Worm (Caenorhabditis elegans) whole organism, L3 larva: ENCODE results near the gene gba-2.

ENCODE experiments used
- R02D3.7 ChIP-seq: fragments of 150-350 bp; optimal IDR thresholded peaks from 2 replicates; lab custom pipeline; 2014; ENCODE audit warnings: missing biosample characterization, missing genetic modification characterization
- ZK546.5 ChIP-seq: sonication (generic microtip); optimal IDR thresholded peaks from 2 replicates; lab custom pipeline; 2017; ENCODE audit warnings: missing biosample characterization, missing genetic modification characterization
- aly-2 ChIP-seq: fragments of 150-350 bp; optimal IDR thresholded peaks from 2 replicates; lab custom pipeline; 2014; ENCODE audit warnings: missing biosample characterization, missing genetic modification characterization
- ama-1 ChIP-seq: fragments of 150-350 bp; optimal IDR thresholded peaks from 2 replicates; lab custom pipeline; 2018
- ceh-16 ChIP-seq: sonication (generic microtip); optimal IDR thresholded peaks from 2 replicates; lab custom pipeline; 2017; ENCODE audit warnings: missing biosample characterization, missing genetic modification characterization
- ceh-28 ChIP-seq: fragments of 150-350 bp; optimal IDR thresholded peaks from 2 replicates; lab custom pipeline; 2014; ENCODE audit warnings: missing biosample characterization, missing genetic modification reagents, missing genetic modification characterization
- ceh-9 ChIP-seq: sonication (generic microtip); optimal IDR thresholded peaks from 2 replicates; lab custom pipeline; 2018; ENCODE audit warnings: missing biosample characterization, missing genetic modification characterization
- egl-5 ChIP-seq: fragments of 150-350 bp; optimal IDR thresholded peaks from 2 replicates; lab custom pipeline; 2017; ENCODE audit warnings: missing biosample characterization, missing genetic modification reagents, missing genetic modification characterization, inconsistent platforms
- elt-1 ChIP-seq: fragments of 150-350 bp; optimal IDR thresholded peaks from 2 replicates; lab custom pipeline; 2014; ENCODE audit warnings: missing biosample characterization, missing genetic modification characterization
- elt-2 ChIP-seq: sonication (generic microtip); optimal IDR thresholded peaks from 2 replicates; lab custom pipeline; 2016; ENCODE audit warnings: missing genetic modification reagents, mild to moderate bottlenecking, missing genetic modification characterization, missing compliant biosample characterization
- eor-1 ChIP-seq, 2 experiments: fragments of 150-350 bp; optimal IDR thresholded peaks; 2 replicates each; lab custom pipeline; 2014 to 2018; ENCODE audit warnings: missing biosample characterization in 2 of 2, missing genetic modification characterization in 2 of 2
- fkh-10 ChIP-seq: sonication (generic microtip); optimal IDR thresholded peaks from 2 replicates; lab custom pipeline; 2017; ENCODE audit warnings: missing biosample characterization, missing genetic modification reagents, missing genetic modification characterization
- fos-1 ChIP-seq: fragments of 150-350 bp; optimal IDR thresholded peaks from 2 replicates; lab custom pipeline; 2014; ENCODE audit warnings: missing biosample characterization, missing genetic modification characterization
- hmg-11 ChIP-seq: sonication (generic microtip); optimal IDR thresholded peaks from 2 replicates; lab custom pipeline; 2016; ENCODE audit warnings: missing genetic modification characterization, missing compliant biosample characterization
- jun-1 ChIP-seq: fragments of 150-350 bp; optimal IDR thresholded peaks from 2 replicates; lab custom pipeline; 2014; ENCODE audit warnings: missing biosample characterization, missing genetic modification reagents, missing genetic modification characterization
- lin-15B ChIP-seq: fragments of 150-350 bp; optimal IDR thresholded peaks from 2 replicates; lab custom pipeline; 2014; ENCODE audit warnings: missing biosample characterization, missing genetic modification characterization
- lin-39 ChIP-seq: fragments of 150-350 bp; optimal IDR thresholded peaks from 2 replicates; lab custom pipeline; 2018; ENCODE audit warnings: missing biosample characterization, missing genetic modification reagents, missing genetic modification characterization
- nfya-1 ChIP-seq: sonication (generic microtip); optimal IDR thresholded peaks from 2 replicates; lab custom pipeline; 2017; ENCODE audit warnings: missing genetic modification characterization, mild to moderate bottlenecking, missing compliant biosample characterization, antibody characterized with exemption, moderate library complexity; ENCODE audit not compliant: insufficient read depth
- nhr-11 ChIP-seq: fragments of 150-350 bp; optimal IDR thresholded peaks from 2 replicates; lab custom pipeline; 2014; ENCODE audit warnings: missing biosample characterization, missing genetic modification characterization
- nhr-12 ChIP-seq: fragments of 150-350 bp; optimal IDR thresholded peaks from 2 replicates; lab custom pipeline; 2014; ENCODE audit warnings: missing biosample characterization, missing genetic modification characterization
- nhr-237 ChIP-seq: fragments of 150-350 bp; optimal IDR thresholded peaks from 2 replicates; lab custom pipeline; 2014; ENCODE audit warnings: missing biosample characterization, missing genetic modification characterization
- nhr-25 ChIP-seq: sonication (generic microtip); optimal IDR thresholded peaks from 2 replicates; lab custom pipeline; 2017; ENCODE audit warnings: missing biosample characterization, missing genetic modification characterization
- nhr-28 ChIP-seq: fragments of 150-350 bp; optimal IDR thresholded peaks from 2 replicates; lab custom pipeline; 2014; ENCODE audit warnings: missing biosample characterization, missing genetic modification characterization
- nhr-43 ChIP-seq: sonication (generic microtip); optimal IDR thresholded peaks from 2 replicates; lab custom pipeline; 2016; ENCODE audit warnings: mild to moderate bottlenecking, missing genetic modification characterization, missing compliant biosample characterization; ENCODE audit not compliant: poor library complexity, severe bottlenecking
- nhr-76 ChIP-seq: fragments of 150-350 bp; sonication (generic microtip); optimal IDR thresholded peaks from 5 replicates; lab custom pipeline; 2014; ENCODE audit warnings: missing biosample characterization, missing genetic modification characterization
- nhr-77 ChIP-seq: fragments of 150-350 bp; optimal IDR thresholded peaks from 2 replicates; lab custom pipeline; 2014; ENCODE audit warnings: missing biosample characterization, missing genetic modification characterization
- pha-4 ChIP-seq: fragments of 150-350 bp; optimal IDR thresholded peaks from 2 replicates; lab custom pipeline; 2014; ENCODE audit warnings: missing biosample characterization, missing genetic modification reagents, missing genetic modification characterization
- pqm-1 ChIP-seq: fragments of 150-350 bp; optimal IDR thresholded peaks from 2 replicates; lab custom pipeline; 2017; ENCODE audit warnings: missing biosample characterization, missing genetic modification characterization, inconsistent platforms
- sea-2 ChIP-seq: fragments of 150-350 bp; sonication (generic microtip); optimal IDR thresholded peaks from 4 replicates; lab custom pipeline; 2014; ENCODE audit warnings: missing biosample characterization, missing genetic modification reagents, missing genetic modification characterization
- skn-1 ChIP-seq: fragments of 150-350 bp; optimal IDR thresholded peaks from 2 replicates; lab custom pipeline; 2014; ENCODE audit warnings: missing biosample characterization, missing genetic modification characterization
- snpc-4 ChIP-seq: fragments of 150-350 bp; optimal IDR thresholded peaks from 2 replicates; lab custom pipeline; 2014; ENCODE audit warnings: missing biosample characterization, missing genetic modification characterization
- tbx-2 ChIP-seq: sonication (generic microtip); optimal IDR thresholded peaks from 2 replicates; lab custom pipeline; 2016; ENCODE audit warnings: mild to moderate bottlenecking, missing genetic modification characterization, missing compliant biosample characterization
- unc-62 ChIP-seq: fragments of 150-350 bp; sonication (generic microtip); optimal IDR thresholded peaks from 4 replicates; lab custom pipeline; 2014; ENCODE audit warnings: missing biosample characterization, missing genetic modification reagents, missing genetic modification characterization
- ztf-11 ChIP-seq: fragments of 150-350 bp; optimal IDR thresholded peaks from 2 replicates; lab custom pipeline; 2014; ENCODE audit warnings: missing biosample characterization, missing genetic modification characterization
- ztf-4 ChIP-seq: fragments of 150-350 bp; optimal IDR thresholded peaks from 2 replicates; lab custom pipeline; 2014; ENCODE audit warnings: missing biosample characterization, missing genetic modification characterization

The gba-2 gene

ce11 chrII:2176688-2177087 lies 9.5 kb downstream of the gba-2 start, which contains the start of gene gba-1:
gba-1 (plus strand) TSS chrII:2176741.
- TF ChIP-seq elt-1 (tag; lab: Kevin White, UChicago): no peak
- peak; percentile 79 for TF ChIP-seq elt-2 (tag; lab: Kevin White, UChicago)
- no peak for TF ChIP-seq fos-1 (tag; lab: Kevin White, UChicago)
- TF ChIP-seq pha-4 (tag; lab: Kevin White, UChicago): peak; percentile 19
- TF ChIP-seq nhr-25: no peak
- TF ChIP-seq jun-1: no peak
- no peak for TF ChIP-seq unc-62 (GFP tag; lab: Kevin White, UChicago)
- TF ChIP-seq nhr-43 (tag; lab: Kevin White, UChicago): no peak
- peak; percentile 57 for TF ChIP-seq pqm-1 (tag; lab: Kevin White, UChicago)
- TF ChIP-seq nhr-76: no peak
- TF ChIP-seq egl-5 (tag; lab: Kevin White, UChicago): no peak
- no peak for TF ChIP-seq skn-1 (tag; lab: Kevin White, UChicago)

- TF ChIP-seq ZK546.5 (tag; lab: Kevin White, UChicago) (no peak), ceh-28 (tag; lab: Kevin White, UChicago) (no peak), nhr-43 (tag; lab: Kevin White, UChicago) (no peak), lin-15B (tag; lab: Kevin White, UChicago) (no peak), snpc-4 (no peak), ztf-4 (no peak)
Observed at ce11 chrII:2175367-2175766, 10.9 kb downstream of the gba-2 start, which contains the start of gene C33C12.7. C33C12.7 (minus strand) TSS chrII:2175467.

ce11 chrII:2170085-2170484 lies 16.1 kb downstream of the gba-2 start, which contains the start of gene C33C12.12:
C33C12.12 (minus strand) TSS chrII:2170185.
- TF ChIP-seq ceh-16 (no peak), fkh-10 (GFP tag; lab: Kevin White, UChicago) (no peak), egl-5 (tag; lab: Kevin White, UChicago) (no peak), nhr-28 (tag; lab: Kevin White, UChicago) (no peak), nhr-11 (tag; lab: Kevin White, UChicago) (no peak), tbx-2 (tag; lab: Kevin White, UChicago) (no peak), eor-1 (tag; optimal IDR thresholded peaks at IDR 0.05; lab: Kevin White, UChicago) (no peak), hmg-11 (tag; lab: Kevin White, UChicago) (no peak), lin-15B (tag; lab: Kevin White, UChicago) (no peak), nhr-12 (tag; lab: Kevin White, UChicago) (no peak), ama-1 (lab: Kevin White, UChicago) (no peak), R02D3.7 (tag; lab: Kevin White, UChicago) (no peak), jun-1 (no peak)

- TF ChIP-seq ztf-11 (tag; lab: Kevin White, UChicago) (no peak), skn-1 (tag; lab: Kevin White, UChicago) (no peak), nfya-1 (tag; lab: Kevin White, UChicago) (no peak), ceh-28 (tag; lab: Kevin White, UChicago) (no peak), ceh-16 (no peak), lin-39 (tag; lab: Kevin White, UChicago) (no peak), ceh-9 (tag; lab: Kevin White, UChicago) (no peak), snpc-4 (no peak), nhr-77 (tag; lab: Kevin White, UChicago) (no peak), nhr-237 (no peak), sea-2 (no peak), aly-2 (tag; lab: Kevin White, UChicago) (no peak), tbx-2 (tag; lab: Kevin White, UChicago) (no peak), ZK546.5 (tag; lab: Kevin White, UChicago) (no peak), eor-1 (tag; optimal IDR thresholded peaks at IDR 0.05; lab: Kevin White, UChicago) (no peak), egl-5 (tag; lab: Kevin White, UChicago) (no peak)
Observed at ce11 chrII:2168374-2168773, 17.9 kb downstream of the gba-2 start, which contains the start of gene fbxb-38. fbxb-38 (minus strand) TSS chrII:2168763.

ce11 chrII:2166376-2166775 lies 19.9 kb downstream of the gba-2 start, which contains the start of gene C33C12.4:
C33C12.4 (minus strand) TSS chrII:2166476.
- TF ChIP-seq ztf-4: no peak
- TF ChIP-seq, all 47 proteins: peak for 0
